Fruit fly (Drosophila melanogaster) whole organism, embryonic: ENCODE data around the gene CG42828.

Experiments
- Ada2b ChIP-seq: fragments of 200-800 bp; sonication (Bioruptor generic); IDR thresholded peaks from 2 replicates; pipeline ENCODE4 v1.3.6; 2022; ENCODE audit warnings: missing biosample characterization, missing genetic modification characterization
- CG10366 ChIP-seq: fragments of 200-800 bp; sonication (Bioruptor generic); IDR thresholded peaks from 2 replicates; pipeline ENCODE4 v1.3.6; 2022; ENCODE audit warnings: missing biosample characterization, missing genetic modification characterization
- CG10431 ChIP-seq: fragments of 200-800 bp; sonication (Bioruptor generic); optimal IDR thresholded peaks from 3 replicates; lab custom pipeline; 2018; ENCODE audit warnings: missing biosample characterization, mild to moderate bottlenecking, missing genetic modification characterization
- CG12219 ChIP-seq: fragments of 200-800 bp; sonication (Bioruptor generic); optimal IDR thresholded peaks from 3 replicates; lab custom pipeline; 2018; ENCODE audit warnings: missing biosample characterization, mild to moderate bottlenecking, missing genetic modification characterization
- CG13775 ChIP-seq: fragments of 200-800 bp; sonication (Bioruptor generic); optimal IDR thresholded peaks from 3 replicates; lab custom pipeline; 2017; ENCODE audit warnings: missing biosample characterization, mild to moderate bottlenecking, missing genetic modification characterization
- CG14050 ChIP-seq: fragments of 200-800 bp; sonication (Bioruptor generic); IDR thresholded peaks from 3 replicates; pipeline ENCODE4 v1.3.6; 2022; ENCODE audit warnings: missing biosample characterization, missing genetic modification characterization
- CG1529 ChIP-seq: fragments of 200-800 bp; sonication (Bioruptor generic); optimal IDR thresholded peaks from 3 replicates; lab custom pipeline; 2018; ENCODE audit warnings: missing biosample characterization, missing genetic modification characterization
- CG16813 ChIP-seq: fragments of 200-800 bp; sonication (Bioruptor generic); IDR thresholded peaks from 3 replicates; pipeline ENCODE4 v1.3.6; 2022; ENCODE audit warnings: missing biosample characterization, missing genetic modification characterization; ENCODE audit not compliant: partially characterized antibody
- CG18011 ChIP-seq: fragments of 200-800 bp; sonication (Bioruptor generic); optimal IDR thresholded peaks from 2 replicates; lab custom pipeline; 2017; ENCODE audit warnings: missing biosample characterization, missing genetic modification characterization, mild to moderate bottlenecking, moderate library complexity, missing genotype
- CG1832 ChIP-seq: fragments of 200-800 bp; sonication (Bioruptor generic); optimal IDR thresholded peaks from 2 replicates; lab custom pipeline; 2017; ENCODE audit warnings: missing biosample characterization, mild to moderate bottlenecking, missing genetic modification characterization, inconsistent platforms
- CG32767 ChIP-seq: fragments of 200-800 bp; sonication (Bioruptor generic); IDR thresholded peaks from 2 replicates; pipeline ENCODE4 v1.3.6; 2022; ENCODE audit warnings: missing biosample characterization, missing genetic modification characterization
- CG34224 ChIP-seq: fragments of 200-800 bp; sonication (Bioruptor generic); IDR thresholded peaks from 3 replicates; pipeline ENCODE4 v1.3.6; 2022; ENCODE audit warnings: missing biosample characterization, missing genetic modification characterization; ENCODE audit not compliant: partially characterized antibody
- CG8765 ChIP-seq: fragments of 200-800 bp; sonication (Bioruptor generic); IDR thresholded peaks from 2 replicates; pipeline ENCODE4 v1.3.6; 2022; ENCODE audit warnings: missing biosample characterization, missing genetic modification characterization
- CG9437 ChIP-seq: fragments of 200-800 bp; sonication (Bioruptor generic); optimal IDR thresholded peaks from 2 replicates; lab custom pipeline; 2018; ENCODE audit warnings: missing biosample characterization, mild to moderate bottlenecking, missing genetic modification characterization
- CHES-1-like ChIP-seq: fragments of 200-800 bp; sonication (Bioruptor generic); optimal IDR thresholded peaks from 2 replicates; lab custom pipeline; 2016; ENCODE audit warnings: missing biosample characterization, missing genetic modification characterization
- CoRest ChIP-seq: fragments of 200-800 bp; sonication (Bioruptor generic); optimal IDR thresholded peaks from 3 replicates; lab custom pipeline; 2018; ENCODE audit warnings: missing biosample characterization, mild to moderate bottlenecking, missing genetic modification characterization, moderate library complexity
- D19A ChIP-seq: fragments of 200-800 bp; optimal IDR thresholded peaks from 3 replicates; lab custom pipeline; 2019; ENCODE audit warnings: missing biosample characterization, mild to moderate bottlenecking, missing genetic modification characterization, moderate library complexity
- Mes4 ChIP-seq: fragments of 200-800 bp; sonication (Bioruptor generic); optimal IDR thresholded peaks from 2 replicates; lab custom pipeline; 2016; ENCODE audit warnings: missing biosample characterization, missing genetic modification characterization
- NC2α ChIP-seq: fragments of 200-800 bp; sonication (Bioruptor generic); optimal IDR thresholded peaks from 2 replicates; lab custom pipeline; 2016; ENCODE audit warnings: missing biosample characterization, missing genetic modification characterization
- Sox100B ChIP-seq: fragments of 200-800 bp; sonication (Bioruptor generic); optimal IDR thresholded peaks from 3 replicates; lab custom pipeline; 2018; ENCODE audit warnings: missing biosample characterization, mild to moderate bottlenecking, missing genetic modification characterization
- Stat92E ChIP-seq, 3 experiments: fragments of >200 bp in 2 of 3; fragments of 200-800 bp in 1 of 3; sonication (Bioruptor generic) in 1 of 3; optimal IDR thresholded peaks; 2 replicates each; lab custom pipeline; 2017 to 2019; ENCODE audit warnings: missing biosample characterization in 3 of 3, missing genetic modification characterization in 3 of 3, mild to moderate bottlenecking in 1 of 3, moderate library complexity in 1 of 3
- Xbp1 ChIP-seq: fragments of 200-800 bp; sonication (Bioruptor generic); optimal IDR thresholded peaks from 3 replicates; lab custom pipeline; 2016; ENCODE audit warnings: missing biosample characterization, mild to moderate bottlenecking, missing genetic modification characterization
- cg ChIP-seq: fragments of 200-800 bp; sonication (Bioruptor generic); optimal IDR thresholded peaks from 3 replicates; lab custom pipeline; 2019; ENCODE audit warnings: missing biosample characterization, mild to moderate bottlenecking, missing genetic modification characterization, moderate library complexity
- crc ChIP-seq: fragments of 200-800 bp; sonication (Bioruptor generic); optimal IDR thresholded peaks from 2 replicates; lab custom pipeline; 2016; ENCODE audit warnings: missing biosample characterization, missing genetic modification characterization
- fd64A ChIP-seq: fragments of 200-800 bp; sonication (Bioruptor generic); optimal IDR thresholded peaks from 3 replicates; lab custom pipeline; 2018; ENCODE audit warnings: missing biosample characterization, mild to moderate bottlenecking, missing genetic modification characterization
- her ChIP-seq: fragments of 200-800 bp; sonication (Bioruptor generic); optimal IDR thresholded peaks from 2 replicates; lab custom pipeline; 2016; ENCODE audit warnings: missing biosample characterization, missing genetic modification characterization
- ken ChIP-seq: fragments of 200-800 bp; sonication (Bioruptor generic); IDR thresholded peaks from 3 replicates; pipeline ENCODE4 v1.3.6; 2022; ENCODE audit warnings: missing biosample characterization, missing genetic modification characterization
- klu ChIP-seq: fragments of 200-800 bp; sonication (Bioruptor generic); IDR thresholded peaks from 2 replicates; pipeline ENCODE4 v1.3.6; 2022; ENCODE audit warnings: missing biosample characterization, missing genetic modification characterization
- lilli ChIP-seq: fragments of 200-800 bp; sonication (Bioruptor generic); optimal IDR thresholded peaks from 3 replicates; lab custom pipeline; 2016; ENCODE audit warnings: missing biosample characterization, missing genetic modification characterization
- lola ChIP-seq, 3 experiments: fragments of >200 bp in 2 of 3; fragments of 200-800 bp in 1 of 3; sonication (Bioruptor generic) in 1 of 3; optimal IDR thresholded peaks; 2 replicates each; lab custom pipeline; 2017 to 2019; ENCODE audit warnings: missing biosample characterization in 3 of 3, missing genetic modification characterization in 3 of 3, mild to moderate bottlenecking in 1 of 3, moderate library complexity in 1 of 3
- mam ChIP-seq: fragments of 200-800 bp; sonication (Bioruptor generic); optimal IDR thresholded peaks from 3 replicates; lab custom pipeline; 2016; ENCODE audit warnings: missing biosample characterization, missing genetic modification characterization
- mirr ChIP-seq: fragments of 200-800 bp; sonication (Bioruptor generic); optimal IDR thresholded peaks from 3 replicates; lab custom pipeline; 2018; ENCODE audit warnings: missing biosample characterization, mild to moderate bottlenecking, missing genetic modification characterization
- nmo ChIP-seq: fragments of 200-800 bp; sonication (Bioruptor generic); optimal IDR thresholded peaks from 2 replicates; lab custom pipeline; 2018; ENCODE audit warnings: missing biosample characterization, mild to moderate bottlenecking, missing genetic modification characterization, moderate library complexity
- org-1 ChIP-seq: fragments of 200-800 bp; sonication (Bioruptor generic); optimal IDR thresholded peaks from 2 replicates; lab custom pipeline; 2017; ENCODE audit warnings: missing biosample characterization, missing genetic modification characterization
- pita ChIP-seq: fragments of 200-800 bp; sonication (Bioruptor generic); optimal IDR thresholded peaks from 2 replicates; lab custom pipeline; 2017; ENCODE audit warnings: missing biosample characterization, mild to moderate bottlenecking, missing genetic modification characterization
- pzg ChIP-seq: fragments of 200-800 bp; sonication (Bioruptor generic); optimal IDR thresholded peaks from 3 replicates; lab custom pipeline; 2018; ENCODE audit warnings: missing biosample characterization, mild to moderate bottlenecking, missing genetic modification characterization, moderate library complexity
- repo ChIP-seq: fragments of 200-800 bp; sonication (Bioruptor generic); optimal IDR thresholded peaks from 2 replicates; lab custom pipeline; 2016; ENCODE audit warnings: missing biosample characterization, missing genetic modification characterization
- salm ChIP-seq: fragments of 200-800 bp; sonication (Bioruptor generic); optimal IDR thresholded peaks from 2 replicates; lab custom pipeline; 2018; ENCODE audit warnings: missing biosample characterization, mild to moderate bottlenecking, missing genetic modification characterization
- sens-2 ChIP-seq: fragments of 200-800 bp; sonication (Bioruptor generic); IDR thresholded peaks from 2 replicates; pipeline ENCODE4 v1.3.6; 2022; ENCODE audit warnings: missing biosample characterization, missing genetic modification characterization
- shn ChIP-seq: fragments of 200-800 bp; sonication (Bioruptor generic); optimal IDR thresholded peaks from 3 replicates; lab custom pipeline; 2016; ENCODE audit warnings: missing biosample characterization, missing genetic modification characterization
- slou ChIP-seq: fragments of 200-800 bp; sonication (Bioruptor generic); optimal IDR thresholded peaks from 3 replicates; lab custom pipeline; 2016; ENCODE audit warnings: missing biosample characterization, missing genetic modification characterization
- so ChIP-seq: fragments of 200-800 bp; sonication (Bioruptor generic); IDR thresholded peaks from 3 replicates; pipeline ENCODE4 v1.3.6; 2022; ENCODE audit warnings: missing biosample characterization, missing genetic modification characterization
- sqz ChIP-seq: fragments of 200-800 bp; sonication (Bioruptor generic); optimal IDR thresholded peaks from 3 replicates; lab custom pipeline; 2018; ENCODE audit warnings: missing biosample characterization, mild to moderate bottlenecking, missing genetic modification characterization
- sr ChIP-seq: fragments of 200-800 bp; sonication (Bioruptor generic); IDR thresholded peaks from 3 replicates; pipeline ENCODE4 v1.3.6; 2022; ENCODE audit warnings: missing biosample characterization, missing genetic modification characterization
- stc ChIP-seq: fragments of 200-800 bp; sonication (Bioruptor generic); IDR thresholded peaks from 2 replicates; pipeline ENCODE4 v1.3.6; 2022; ENCODE audit warnings: missing biosample characterization, missing genetic modification characterization
- stwl ChIP-seq: fragments of 200-800 bp; sonication (Bioruptor generic); optimal IDR thresholded peaks from 3 replicates; lab custom pipeline; 2018; ENCODE audit warnings: missing biosample characterization, mild to moderate bottlenecking, missing genetic modification characterization, moderate library complexity
- tgo ChIP-seq: fragments of 200-800 bp; sonication (Bioruptor generic); IDR thresholded peaks from 3 replicates; pipeline ENCODE4 v1.3.6; 2022; ENCODE audit warnings: missing biosample characterization, missing genetic modification characterization
- tio ChIP-seq: fragments of 200-800 bp; sonication (Bioruptor generic); optimal IDR thresholded peaks from 2 replicates; lab custom pipeline; 2017; ENCODE audit warnings: missing biosample characterization, missing genetic modification characterization, inconsistent platforms
- vvl ChIP-seq: fragments of 200-800 bp; sonication (Bioruptor generic); IDR thresholded peaks from 2 replicates; pipeline ENCODE4 v1.3.6; 2022; ENCODE audit warnings: missing biosample characterization, missing genetic modification characterization

CG42828 gene

DNA sequence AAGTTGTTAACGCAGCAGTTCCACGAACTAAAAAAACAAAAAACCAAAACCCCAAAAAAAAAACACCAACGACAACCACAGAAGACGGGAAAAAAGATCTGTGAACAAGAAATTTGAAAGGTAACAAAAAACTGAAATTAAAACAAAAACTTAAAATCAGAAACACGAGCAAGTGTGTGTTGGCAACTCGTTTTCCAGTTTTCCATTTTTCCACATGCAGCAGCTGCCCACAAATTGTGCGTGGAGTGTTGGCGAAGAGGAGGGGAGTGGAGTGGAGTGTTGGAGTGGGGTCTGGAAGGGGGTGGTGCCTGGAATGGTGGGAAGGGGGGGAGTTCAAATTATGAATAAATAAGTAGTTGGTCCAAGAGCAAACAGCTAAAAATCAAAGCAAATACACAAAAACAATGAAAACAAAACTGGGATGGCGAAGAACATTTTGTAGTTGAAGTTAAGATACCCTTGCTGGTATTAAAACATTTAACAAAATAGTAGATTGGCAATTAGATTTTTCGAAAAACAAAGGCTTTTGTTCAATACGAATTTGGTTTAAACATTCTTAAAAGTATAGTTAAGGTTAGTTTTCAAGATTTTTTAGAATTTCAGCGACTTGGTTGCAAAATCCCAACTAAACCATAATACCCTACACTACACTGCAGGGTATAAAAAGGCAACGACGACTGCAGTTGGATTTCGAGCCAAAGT lies 40.0 kb upstream of the CG42828 start (continued):
- TF ChIP-seq sqz (GFP tag; lab: Kevin White, UChicago) (peak; percentile 74), so (GFP tag; lab: Robert Waterston, UW) (no peak), CG34224 (GFP tag; lab: Robert Waterston, UW) (no peak), Stat92E (GFP tag; optimal IDR thresholded peaks at IDR 0.05; lab: Kevin White, UChicago) (no peak), nmo (GFP tag; lab: Kevin White, UChicago) (peak; percentile 72), CG8765 (GFP tag; lab: Robert Waterston, UW) (no peak), repo (GFP tag; lab: Kevin White, UChicago) (peak; percentile 26), tgo (no peak), pita (GFP tag; lab: Kevin White, UChicago) (no peak), sr (0 out of 3 replicates have a peak, but pooled peaks have one; percentile 48), cg (GFP tag; lab: Kevin White, UChicago) (peak; percentile 43), NC2α (GFP tag; lab: Kevin White, UChicago) (peak; percentile 46), Sox100B (GFP tag; lab: Kevin White, UChicago) (peak; percentile 63), CG10431 (GFP tag; lab: Kevin White, UChicago) (no peak), shn (GFP tag; lab: Kevin White, UChicago) (no peak), CHES-1-like (GFP tag; lab: Kevin White, UChicago) (no peak), klu (GFP tag; lab: Robert Waterston, UW) (no peak), Xbp1 (peak; percentile 63), CG18011 (no peak), sens-2 (GFP tag; lab: Robert Waterston, UW) (no peak), mam (no peak), CG1832 (no peak), CG16813 (no peak), CoRest (peak; percentile 46), D19A (peak; percentile 97), lilli (GFP tag; lab: Kevin White, UChicago) (peak; percentile 21), stc (GFP tag; lab: Robert Waterston, UW) (0 out of 2 replicates have a peak, but pooled peaks have one; percentile 38), CG9437 (peak; percentile 39), her (GFP tag; lab: Kevin White, UChicago) (no peak), CG10366 (GFP tag; lab: Robert Waterston, UW) (no peak; the same call in 1 of the 2 replicates), CG32767 (GFP tag; lab: Robert Waterston, UW) (0 out of 2 replicates have a peak, but pooled peaks have one; percentile 34), org-1 (GFP tag; lab: Kevin White, UChicago) (peak; percentile 13), CG12219 (peak; percentile 27), CG13775 (GFP tag; lab: Kevin White, UChicago) (peak; percentile 30), mirr (GFP tag; lab: Kevin White, UChicago) (no peak), crc (no peak), Ada2b (GFP tag; lab: Robert Waterston, UW) (no peak), lola (GFP tag; optimal IDR thresholded peaks at IDR 0.05; lab: Kevin White, UChicago) (peak in 1 of 3 experiments; percentile 72), tio (GFP tag; lab: Kevin White, UChicago) (peak; percentile 34), vvl (GFP tag; lab: Robert Waterston, UW) (peak; percentile 68), Mes4 (peak; percentile 44), ken (GFP tag; lab: Robert Waterston, UW) (0 out of 3 replicates have a peak, but pooled peaks have one; percentile 33), pzg (no peak), fd64A (no peak), CG14050 (GFP tag; lab: Robert Waterston, UW) (no peak), CG1529 (peak; percentile 57), slou (GFP tag; lab: Kevin White, UChicago) (no peak), stwl (tag; lab: Kevin White, UChicago) (no peak), salm (tag; lab: Kevin White, UChicago) (peak; percentile 4)
